Fruit fly (Drosophila melanogaster) Kc167 (cell line): ENCODE results near the gene Task6.

ENCODE experiments used
- h ChIP-seq: fragments of >200 bp; optimal IDR thresholded peaks from 3 replicates; lab custom pipeline; 2018; ENCODE audit warnings: missing external identifiers
- psq ChIP-seq: fragments of >200 bp; optimal IDR thresholded peaks from 2 replicates; lab custom pipeline; 2017; ENCODE audit warnings: missing external identifiers

DNA sequence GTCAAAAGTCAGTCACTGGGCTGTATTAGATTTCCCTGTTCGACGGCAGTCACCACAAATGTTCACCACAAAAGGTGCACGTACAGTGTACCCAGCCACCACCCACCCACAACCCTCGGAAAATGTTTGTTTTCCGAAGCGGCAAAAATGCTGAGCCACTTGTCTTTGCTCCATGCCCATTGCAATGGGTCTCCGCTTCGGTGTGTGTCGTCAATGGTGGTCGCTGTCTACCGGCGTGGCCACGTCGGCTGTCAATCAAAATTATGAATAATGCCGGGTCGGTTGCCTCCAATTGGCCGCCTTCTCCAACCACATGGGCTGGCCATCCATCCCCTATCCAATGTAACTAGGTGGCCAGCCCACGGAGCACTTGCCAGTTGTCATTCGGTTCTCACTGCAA, 25.9 kb upstream of the Task6 start, which contains the start of gene ninaB:
- TF ChIP-seq psq (lab: Kevin White, UChicago) (no peak), h (lab: Kevin White, UChicago) (no peak)
